Worm (Caenorhabditis elegans): ENCODE measurements around the gene fbxb-106.

The fbxb-106 gene

DNA sequence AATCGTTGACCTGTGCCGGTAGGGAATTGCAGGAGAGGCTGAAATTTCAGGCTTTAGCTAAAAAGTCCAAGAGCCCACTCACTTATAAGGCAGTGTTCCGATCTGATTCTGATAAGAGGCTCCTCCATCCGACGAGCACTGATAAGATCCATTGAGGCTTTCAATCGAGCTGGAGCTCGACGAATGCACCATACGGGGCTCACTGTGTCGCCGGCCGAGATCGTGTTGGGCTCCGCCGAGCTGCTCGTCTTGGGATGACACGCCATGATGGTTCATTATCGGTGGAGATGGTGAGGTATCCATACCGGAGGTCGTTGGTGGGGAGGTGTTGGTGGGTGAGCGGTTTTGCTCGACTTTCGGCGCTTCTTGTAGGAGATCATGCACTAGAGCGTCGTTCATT lies 34.2 kb downstream of the fbxb-106 start:
- no peak for TF ChIP-seq mbf-1 (tag; optimal IDR thresholded peaks at IDR 0.05)
- no peak for TF ChIP-seq nhr-11 (tag; optimal IDR thresholded peaks at IDR 0.05)
- no peak for TF ChIP-seq ceh-82 (tag; optimal IDR thresholded peaks at IDR 0.05)
- TF ChIP-seq nhr-25 (tag; optimal IDR thresholded peaks at IDR 0.05), result no peak
- TF ChIP-seq elt-3 (tag; optimal IDR thresholded peaks at IDR 0.05), result no peak
- TF ChIP-seq nhr-21 (tag; optimal IDR thresholded peaks at IDR 0.05), result no peak
- TF ChIP-seq unc-62 (GFP tag; optimal IDR thresholded peaks at IDR 0.05), result no peak
- TF ChIP-seq F13H6.1 (tag; optimal IDR thresholded peaks at IDR 0.05), result no peak
- no peak for TF ChIP-seq mab-5 (tag; optimal IDR thresholded peaks at IDR 0.05)
- no peak for TF ChIP-seq lin-11 (tag; optimal IDR thresholded peaks at IDR 0.05)
- no peak for TF ChIP-seq egl-27 (tag; optimal IDR thresholded peaks at IDR 0.05)

DNA sequence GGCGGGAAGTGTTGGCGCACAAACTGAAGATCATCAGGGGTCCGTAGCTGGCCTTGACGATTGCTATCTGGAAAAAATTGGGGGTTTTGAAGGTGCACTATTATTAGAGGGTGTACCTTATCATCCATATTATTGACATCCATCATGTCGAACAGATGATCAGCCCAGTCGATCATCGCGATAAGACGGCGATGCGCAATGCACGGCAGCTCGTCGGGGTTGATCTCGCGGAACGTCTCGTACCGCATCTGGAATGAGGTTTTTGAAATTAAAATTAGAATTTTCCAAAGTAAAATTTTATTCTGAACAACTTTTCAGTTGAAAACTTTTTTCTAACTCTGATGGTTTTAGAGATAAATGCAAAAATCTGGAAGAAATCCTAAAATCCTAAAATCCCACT lies 35.7 kb downstream of the fbxb-106 start:
- TF ChIP-seq mdl-1 (tag; optimal IDR thresholded peaks at IDR 0.05) (no peak), lin-13 (GFP tag; optimal IDR thresholded peaks at IDR 0.05) (no peak), fos-1 (tag; optimal IDR thresholded peaks at IDR 0.05) (no peak)

DNA sequence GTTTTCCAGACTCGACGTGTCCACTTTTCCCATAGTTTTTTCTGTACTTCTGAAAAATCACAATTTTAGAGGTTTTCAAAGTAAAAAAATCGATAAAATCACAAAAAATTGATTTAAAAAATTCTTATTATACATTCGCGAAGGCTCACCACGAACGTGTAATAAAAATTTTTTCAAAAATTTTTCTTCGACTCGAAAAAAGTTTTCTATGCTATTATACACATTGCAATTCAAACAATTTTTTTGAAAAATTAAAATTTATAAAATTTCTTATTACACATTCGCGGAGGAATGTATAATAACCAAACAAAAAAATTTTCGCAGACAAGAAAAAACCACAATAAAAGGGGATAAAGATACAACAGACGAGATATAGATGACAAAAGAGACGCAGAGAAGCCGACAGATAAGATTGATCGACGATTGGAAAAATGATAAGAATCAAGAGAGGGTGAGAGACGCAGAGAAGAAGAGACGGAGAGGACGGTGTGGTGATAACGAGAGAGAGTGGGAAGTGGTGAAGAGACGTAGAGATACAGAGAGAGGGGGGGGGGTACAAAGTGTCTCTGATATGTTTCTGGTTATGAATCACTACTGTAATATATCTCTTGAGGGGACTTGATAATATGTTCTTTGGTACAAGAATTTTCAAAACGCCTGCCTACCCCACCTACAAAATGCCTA lies 38.5 kb downstream of the fbxb-106 start, which contains the start of gene nhr-119:
TSS of gene nhr-119 (minus strand) at position 51 of the 684 bp plus-strand sequence.
- peak; percentile 38 for TF ChIP-seq C34F6.9 (tag; optimal IDR thresholded peaks at IDR 0.05)
- TF ChIP-seq nhr-6 (tag; optimal IDR thresholded peaks at IDR 0.05), result peak; percentile 44
- TF ChIP-seq nhr-12 (tag; optimal IDR thresholded peaks at IDR 0.05), result no peak
- TF ChIP-seq mbf-1 (tag; optimal IDR thresholded peaks at IDR 0.05), result no peak
- peak; percentile 79 for TF ChIP-seq lin-13 (GFP tag; optimal IDR thresholded peaks at IDR 0.05)
- TF ChIP-seq crh-2 (tag; optimal IDR thresholded peaks at IDR 0.05), result peak; percentile 66
- TF ChIP-seq ama-1 (optimal IDR thresholded peaks at IDR 0.05), result no peak
- TF ChIP-seq nhr-10 (tag; optimal IDR thresholded peaks at IDR 0.05), result no peak
- TF ChIP-seq sma-9 (GFP tag; optimal IDR thresholded peaks at IDR 0.05), result peak; percentile 93
- no peak for TF ChIP-seq sma-9 (tag; optimal IDR thresholded peaks at IDR 0.05)
- TF ChIP-seq nhr-129 (tag; optimal IDR thresholded peaks at IDR 0.05), result peak; percentile 30
- peak; percentile 77 for TF ChIP-seq egl-27 (tag; optimal IDR thresholded peaks at IDR 0.05)
- no peak for TF ChIP-seq elt-3 (tag; optimal IDR thresholded peaks at IDR 0.05)
- TF ChIP-seq Y55F3AM.14 (GFP tag; optimal IDR thresholded peaks at IDR 0.05), result no peak
- no peak for TF ChIP-seq alr-1 (tag; optimal IDR thresholded peaks at IDR 0.05)
- TF ChIP-seq lin-11 (tag; optimal IDR thresholded peaks at IDR 0.05), result no peak
- TF ChIP-seq zag-1 (tag; optimal IDR thresholded peaks at IDR 0.05), result no peak
- TF ChIP-seq sma-3 (GFP tag; optimal IDR thresholded peaks at IDR 0.05), result peak; percentile 96
- TF ChIP-seq dmd-4 (tag; optimal IDR thresholded peaks at IDR 0.05), result no peak
- TF ChIP-seq sem-4 (tag; optimal IDR thresholded peaks at IDR 0.05), result peak; percentile 27
- TF ChIP-seq skn-1 (tag; optimal IDR thresholded peaks at IDR 0.05), result peak; percentile 46
- no peak for TF ChIP-seq ZK546.5 (tag; optimal IDR thresholded peaks at IDR 0.05)
- peak; percentile 40 for TF ChIP-seq nhr-77 (tag; optimal IDR thresholded peaks at IDR 0.05)
- peak; percentile 90 for TF ChIP-seq nhr-21 (tag; optimal IDR thresholded peaks at IDR 0.05)
- peak; percentile 47 for TF ChIP-seq unc-62 (GFP tag; optimal IDR thresholded peaks at IDR 0.05)
- no peak for TF ChIP-seq nhr-11 (tag; optimal IDR thresholded peaks at IDR 0.05)
- peak; percentile 63 for TF ChIP-seq elt-1 (tag; optimal IDR thresholded peaks at IDR 0.05)
- TF ChIP-seq fos-1 (tag; optimal IDR thresholded peaks at IDR 0.05), result peak; percentile 94
- TF ChIP-seq mdl-1 (tag; optimal IDR thresholded peaks at IDR 0.05), result peak; percentile 53 to 65
- TF ChIP-seq F13H6.1 (tag; optimal IDR thresholded peaks at IDR 0.05), result peak; percentile 85
- TF ChIP-seq snpc-4 (tag; optimal IDR thresholded peaks at IDR 0.05), result no peak
- TF ChIP-seq mab-5 (tag; optimal IDR thresholded peaks at IDR 0.05), result peak; percentile 15
- TF ChIP-seq blmp-1 (tag; optimal IDR thresholded peaks at IDR 0.05; ENCODE audit: insufficient read depth), result peak; percentile 79
- no peak for TF ChIP-seq ztf-1 (GFP tag; conservative IDR thresholded peaks at IDR 0.05)
- no peak for TF ChIP-seq R02D3.7 (tag; optimal IDR thresholded peaks at IDR 0.05)
- TF ChIP-seq nhr-237 (tag; optimal IDR thresholded peaks at IDR 0.05), result no peak
- TF ChIP-seq nhr-25 (tag; optimal IDR thresholded peaks at IDR 0.05), result peak; percentile 86
- peak in 1 of 2 experiments; percentile 73 for TF ChIP-seq lsy-2 (tag; optimal IDR thresholded peaks at IDR 0.05)
- TF ChIP-seq peb-1 (tag; optimal IDR thresholded peaks at IDR 0.05), result no peak
- peak; percentile 75 for TF ChIP-seq gmeb-1 (tag; optimal IDR thresholded peaks at IDR 0.05)
- peak; percentile 52 for TF ChIP-seq ztf-4 (tag; optimal IDR thresholded peaks at IDR 0.05)
- no peak for TF ChIP-seq ztf-11 (tag; optimal IDR thresholded peaks at IDR 0.05)
